Worm (Caenorhabditis elegans): ENCODE data around the gene F26D2.3.

- TF ChIP-seq rbr-2 (tag; optimal IDR thresholded peaks at IDR 0.05) (no peak), nhr-77 (tag; optimal IDR thresholded peaks at IDR 0.05) (no peak), egl-27 (tag; optimal IDR thresholded peaks at IDR 0.05) (no peak)
Measured at ce11 chrV:16459377-16459776, 51.6 kb downstream of the F26D2.3 start.
